Fruit fly (Drosophila melanogaster): Measurements from ENCODE around the gene CG14015.

The CG14015 gene

dm6 chr2L:5519846-5520384 is 19.1 kb downstream of the CG14015 start, which contains the start of the genes CG7382 and cl (continued):
- no peak for TF ChIP-seq CG15336 (GFP tag; IDR thresholded peaks at IDR 0.05)
- peak; percentile 22 for TF ChIP-seq CG6808 (GFP tag; optimal IDR thresholded peaks at IDR 0.05)
- TF ChIP-seq Hr4 (GFP tag; optimal IDR thresholded peaks at IDR 0.05) = no peak
- TF ChIP-seq esn (GFP tag; optimal IDR thresholded peaks at IDR 0.05) = peak; percentile 7
- TF ChIP-seq Sox102F (GFP tag; optimal IDR thresholded peaks at IDR 0.05) = no peak
- TF ChIP-seq CG7368 (GFP tag; optimal IDR thresholded peaks at IDR 0.05) = no peak
- no peak for TF ChIP-seq Blimp-1 (GFP tag; optimal IDR thresholded peaks at IDR 0.05)
- no peak for TF ChIP-seq fd59A (GFP tag; optimal IDR thresholded peaks at IDR 0.05)
- TF ChIP-seq CG32006 (GFP tag; optimal IDR thresholded peaks at IDR 0.05) = peak; percentile 44
- peak; percentile 38 for TF ChIP-seq CG10631 (GFP tag; optimal IDR thresholded peaks at IDR 0.05)
- peak; percentile 38 for TF ChIP-seq Hr39 (GFP tag; optimal IDR thresholded peaks at IDR 0.05)
- no peak for TF ChIP-seq CG11762 (GFP tag; optimal IDR thresholded peaks at IDR 0.05; ENCODE audit: insufficient read depth)
- TF ChIP-seq CG6854 (GFP tag; optimal IDR thresholded peaks at IDR 0.05) = no peak
- TF ChIP-seq CG8319 (GFP tag; optimal IDR thresholded peaks at IDR 0.05) = no peak
- TF ChIP-seq Sox14 (GFP tag; optimal IDR thresholded peaks at IDR 0.05) = peak; percentile 33
- TF ChIP-seq CG3919 (GFP tag; optimal IDR thresholded peaks at IDR 0.05) = no peak
- TF ChIP-seq Ets21C (GFP tag; optimal IDR thresholded peaks at IDR 0.05) = no peak
- peak; percentile 9 for TF ChIP-seq CG11902 (GFP tag; optimal IDR thresholded peaks at IDR 0.05)
- peak; percentile 1 for TF ChIP-seq CG34406 (GFP tag; optimal IDR thresholded peaks at IDR 0.05)
- peak; percentile 19 for TF ChIP-seq CG1621 (tag; optimal IDR thresholded peaks at IDR 0.05)

dm6 chr2L:5517393-5517792 is 21.6 kb downstream of the CG14015 start, which contains the start of gene CG14020:
CG14020 (plus strand) TSS chr2L:5517737.
- TF ChIP-seq acj6 (GFP tag; optimal IDR thresholded peaks at IDR 0.05) (no peak), net (GFP tag; optimal IDR thresholded peaks at IDR 0.05) (no peak), CG6163 (GFP tag; IDR thresholded peaks at IDR 0.05) (no peak), salr (GFP tag; optimal IDR thresholded peaks at IDR 0.05) (no peak), Blimp-1 (GFP tag; optimal IDR thresholded peaks at IDR 0.05) (no peak), vri (GFP tag; optimal IDR thresholded peaks at IDR 0.05) (no peak), esn (GFP tag; optimal IDR thresholded peaks at IDR 0.05) (no peak), achi (GFP tag; optimal IDR thresholded peaks at IDR 0.05) (no peak), Hr39 (GFP tag; optimal IDR thresholded peaks at IDR 0.05) (no peak)

dm6 chr2L:5514946-5515345 is 24.1 kb downstream of the CG14015 start:
- no peak for TF ChIP-seq Eip78C (GFP tag)
- no peak for TF ChIP-seq cyc (GFP tag; optimal IDR thresholded peaks at IDR 0.05)
- no peak for TF ChIP-seq CG6808 (GFP tag; optimal IDR thresholded peaks at IDR 0.05)
- no peak for TF ChIP-seq CG4318 (GFP tag; optimal IDR thresholded peaks at IDR 0.05)
- no peak for TF ChIP-seq achi (GFP tag; optimal IDR thresholded peaks at IDR 0.05)
- no peak for TF ChIP-seq CG8632 (GFP tag; optimal IDR thresholded peaks at IDR 0.05)
- no peak for TF ChIP-seq CG6276 (GFP tag; optimal IDR thresholded peaks at IDR 0.05)
- TF ChIP-seq Blimp-1 (GFP tag; optimal IDR thresholded peaks at IDR 0.05) = no peak
- TF ChIP-seq CG1621 (tag; optimal IDR thresholded peaks at IDR 0.05) = no peak

dm6 chr2L:5507823-5508438 is 31.1 kb downstream of the CG14015 start:
- TF ChIP-seq CG11902 (GFP tag; optimal IDR thresholded peaks at IDR 0.05) (no peak), Blimp-1 (GFP tag; optimal IDR thresholded peaks at IDR 0.05) (no peak), CG10669 (GFP tag; optimal IDR thresholded peaks at IDR 0.05) (peak; percentile 28), Hr39 (GFP tag; optimal IDR thresholded peaks at IDR 0.05) (peak; percentile 10), Eip78C (GFP tag) (peak; percentile 70), CG6163 (GFP tag; IDR thresholded peaks at IDR 0.05) (peak; percentile 47; the same call in 1 of the 3 replicates), salr (GFP tag; optimal IDR thresholded peaks at IDR 0.05) (no peak), dsx (GFP tag; optimal IDR thresholded peaks at IDR 0.05; ENCODE audit: poor library complexity, severe bottlenecking) (peak; percentile 4), Sox14 (GFP tag; optimal IDR thresholded peaks at IDR 0.05) (no peak), fd59A (GFP tag; optimal IDR thresholded peaks at IDR 0.05) (peak; percentile 16), CG16779 (tag; optimal IDR thresholded peaks at IDR 0.05) (no peak), CG4318 (GFP tag; optimal IDR thresholded peaks at IDR 0.05) (no peak), Sox15 (GFP tag; optimal IDR thresholded peaks at IDR 0.05) (no peak), Gug (GFP tag; IDR thresholded peaks at IDR 0.05) (no peak), svp (GFP tag) (peak; percentile 78), spab (GFP tag; optimal IDR thresholded peaks at IDR 0.05) (peak; percentile 1), Ets21C (GFP tag; optimal IDR thresholded peaks at IDR 0.05) (no peak), CG8319 (GFP tag; optimal IDR thresholded peaks at IDR 0.05) (no peak), CG31627 (GFP tag; optimal IDR thresholded peaks at IDR 0.05) (no peak), Eip75B (GFP tag; optimal IDR thresholded peaks at IDR 0.05) (peak; percentile 66), dac (GFP tag; optimal IDR thresholded peaks at IDR 0.05) (no peak), Ets96B (tag; optimal IDR thresholded peaks at IDR 0.05) (peak; percentile 39), CG1621 (tag; optimal IDR thresholded peaks at IDR 0.05) (no peak), CG7368 (GFP tag; optimal IDR thresholded peaks at IDR 0.05) (peak; percentile 7), lz (GFP tag; optimal IDR thresholded peaks at IDR 0.05) (peak; percentile 27)
